Fruit fly (Drosophila melanogaster): Measurements from ENCODE around the gene Tak1.
"Not testable (repeated sequence)": the region's sequence is repeated elsewhere in the genome, so short reads cannot be mapped to it uniquely, and the experiment has no call there.

Tak1 gene

DNA sequence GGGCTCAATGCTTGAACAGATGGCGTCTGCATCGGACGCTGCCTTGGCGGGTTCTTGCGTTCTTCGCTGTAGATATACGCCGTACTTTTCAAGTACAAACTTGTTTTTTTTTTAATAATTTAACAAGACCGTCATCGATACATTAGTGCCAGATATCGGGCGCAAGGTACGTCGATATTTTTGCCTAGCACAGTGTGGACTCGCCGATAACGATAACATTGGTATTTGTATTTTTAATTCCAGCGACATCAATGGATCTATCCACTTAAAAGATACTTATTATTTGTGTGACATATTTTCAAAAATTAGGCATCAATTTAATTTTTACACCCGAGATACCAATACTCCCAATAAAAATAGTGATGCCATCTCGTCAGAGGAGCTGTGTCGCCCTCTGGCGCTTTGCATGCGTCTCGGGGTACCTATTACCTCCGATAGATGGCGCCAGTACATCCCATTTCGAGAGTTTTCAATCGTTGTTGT lies at the start of gene Tak1:
TSS of gene Tak1 (minus strand) at position 175 of the 483 bp plus-strand sequence.
- no peak for TF ChIP-seq noc (tag; optimal IDR thresholded peaks at IDR 0.05)

DNA sequence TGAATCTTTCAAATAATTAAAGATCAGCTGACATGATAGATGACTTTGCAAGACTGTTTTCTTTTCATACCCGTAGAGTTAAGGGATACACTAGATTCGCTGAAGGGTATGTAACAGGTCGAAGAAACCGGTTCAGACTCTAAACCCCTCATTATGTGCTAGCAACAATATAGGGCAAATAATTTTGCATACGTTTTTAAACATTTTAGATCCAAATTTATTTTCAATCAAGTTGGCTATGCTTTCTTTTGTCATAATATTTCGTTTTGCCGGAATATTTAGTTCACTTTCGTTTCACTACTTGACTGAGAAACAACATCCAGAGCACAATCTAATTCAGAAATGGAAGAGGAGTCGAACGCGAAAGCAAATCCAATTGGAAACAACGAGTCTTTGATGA lies 49.3 kb upstream of the Tak1 start, which contains the start of gene CG42580:
TSS of gene CG42580 (plus strand) at position 301 of the 400 bp plus-strand sequence.
- not testable (repeated sequence) for TF ChIP-seq noc (tag; optimal IDR thresholded peaks at IDR 0.05)

- no peak for TF ChIP-seq noc (tag; optimal IDR thresholded peaks at IDR 0.05)
Measured at dm6 chrX:20559582-20559981, 34.9 kb upstream of the Tak1 start.

DNA sequence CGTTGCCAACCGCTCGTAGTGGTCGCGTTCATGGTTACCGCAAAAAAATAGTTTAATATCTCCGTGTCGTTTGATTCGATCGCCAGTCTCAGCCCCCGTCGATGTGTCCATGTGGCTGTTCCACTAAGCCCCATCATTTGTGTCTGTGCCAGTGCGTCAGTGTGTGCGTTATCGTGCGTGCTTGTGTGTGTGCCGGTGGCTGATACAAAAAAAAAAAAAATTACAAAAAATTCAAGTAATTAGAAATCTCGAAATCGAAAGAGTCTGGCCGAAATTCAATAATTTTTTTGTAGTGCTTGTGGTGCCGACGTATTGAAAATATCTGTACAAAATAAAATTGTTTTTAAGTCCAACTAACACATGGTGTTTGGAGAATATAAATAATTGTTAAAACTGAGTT lies 13.5 kb upstream of the Tak1 start, which contains the start of gene RunxB:
TSS of gene RunxB (plus strand) at position 301 of the 400 bp plus-strand sequence.
- TF ChIP-seq noc (tag; optimal IDR thresholded peaks at IDR 0.05): no peak

DNA sequence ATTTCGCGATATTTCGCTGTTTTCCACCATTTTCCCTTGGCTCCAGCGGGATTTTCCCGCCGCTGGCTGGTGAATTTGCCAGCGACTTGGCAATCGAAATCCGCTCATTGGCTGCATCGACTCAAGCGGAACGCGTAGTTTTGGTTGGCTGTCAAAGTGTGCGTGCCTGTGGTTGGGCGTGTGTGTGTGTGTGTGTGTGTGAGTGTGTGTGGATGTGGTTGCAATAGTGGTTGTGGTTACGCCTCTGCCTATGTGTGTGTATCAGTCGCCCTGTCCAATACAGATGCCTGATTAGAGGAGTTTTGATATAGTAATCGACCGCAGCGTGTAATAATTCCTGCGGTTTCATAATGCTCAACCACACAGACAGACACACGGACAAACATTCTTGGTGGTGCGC lies 11.4 kb upstream of the Tak1 start:
- TF ChIP-seq noc (tag; optimal IDR thresholded peaks at IDR 0.05): no peak

DNA sequence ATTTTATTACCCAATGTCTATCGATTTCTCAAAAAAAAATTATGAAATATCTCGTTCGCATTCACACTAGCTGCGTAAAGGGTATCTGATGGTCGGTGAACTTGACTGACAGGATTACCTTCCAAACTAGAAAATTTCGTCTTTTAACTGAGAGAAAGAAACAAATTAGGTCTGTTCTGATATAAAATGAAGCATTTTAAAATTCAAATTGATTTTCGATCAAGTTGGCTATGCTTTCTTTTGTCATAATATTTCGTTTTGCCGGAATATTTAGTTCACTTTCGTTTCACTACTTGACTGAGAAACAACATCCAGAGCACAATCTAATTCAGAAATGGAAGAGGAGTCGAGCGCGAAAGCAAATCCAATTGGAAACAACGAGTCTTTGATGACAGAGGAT lies 2.6 kb upstream of the Tak1 start, which contains the start of gene CG42579:
TSS of gene CG42579 (plus strand) at position 301 of the 400 bp plus-strand sequence.
- TF ChIP-seq noc (tag; optimal IDR thresholded peaks at IDR 0.05): not testable (repeated sequence)

dm6 chrX:20519696-20520373 lies 4.9 kb downstream of the Tak1 start:
- TF ChIP-seq noc (tag; optimal IDR thresholded peaks at IDR 0.05): no peak

DNA sequence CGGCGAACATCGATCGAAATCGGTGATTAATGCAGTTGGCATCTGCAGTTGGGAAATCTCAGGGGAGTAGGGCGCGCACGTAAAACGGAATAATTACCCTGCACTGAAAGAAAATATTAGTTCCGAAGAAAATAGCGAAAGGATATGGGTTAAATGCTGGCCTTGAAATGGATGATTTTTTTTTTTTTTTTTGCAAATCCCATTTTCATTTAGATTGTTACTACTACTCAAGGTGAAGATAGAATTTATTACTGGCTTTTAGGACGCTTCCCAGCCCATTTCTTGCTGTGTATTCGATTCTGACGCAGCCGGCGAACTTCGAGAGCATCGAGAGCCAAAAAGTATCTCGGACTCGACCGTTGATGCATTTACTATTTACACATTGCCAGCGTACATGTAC lies 5.7 kb downstream of the Tak1 start:
- TF ChIP-seq noc (tag; optimal IDR thresholded peaks at IDR 0.05): no peak

dm6 chrX:20518210-20518609 lies 6.5 kb downstream of the Tak1 start:
- no peak for TF ChIP-seq noc (tag; optimal IDR thresholded peaks at IDR 0.05)

DNA sequence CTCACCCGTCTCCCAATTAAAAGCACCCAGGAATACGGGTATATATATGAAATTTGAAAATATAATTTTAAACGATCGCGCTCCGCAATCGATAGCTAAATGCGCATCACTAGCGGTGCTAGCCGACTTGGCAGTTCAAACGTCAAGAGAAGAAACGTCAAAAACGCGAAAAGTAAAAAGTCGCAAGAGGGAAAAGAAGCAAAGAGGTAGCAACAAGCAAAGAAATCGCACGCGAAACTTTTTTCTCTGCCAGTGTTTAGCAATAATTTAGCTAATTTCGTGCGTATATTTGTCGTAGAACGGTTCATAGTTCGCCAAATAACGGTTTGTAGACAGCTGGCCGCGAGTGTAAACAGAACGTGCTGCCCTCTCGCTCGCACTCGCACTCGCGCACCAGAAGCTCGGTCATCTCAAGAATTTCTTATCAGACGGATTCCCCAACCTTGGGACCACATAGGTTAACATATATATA lies 13.3 kb downstream of the Tak1 start, which contains the start of gene CG1812:
TSS of gene CG1812 (plus strand) at position 163 of the 472 bp plus-strand sequence.
- TF ChIP-seq noc (tag; optimal IDR thresholded peaks at IDR 0.05): peak; percentile 50

dm6 chrX:20510540-20510939 lies 14.2 kb downstream of the Tak1 start, which contains the start of gene RhoGAP19D:
Gene RhoGAP19D, minus strand, starts transcription at chrX:20510694.
- peak; percentile 5 for TF ChIP-seq noc (tag; optimal IDR thresholded peaks at IDR 0.05)

DNA sequence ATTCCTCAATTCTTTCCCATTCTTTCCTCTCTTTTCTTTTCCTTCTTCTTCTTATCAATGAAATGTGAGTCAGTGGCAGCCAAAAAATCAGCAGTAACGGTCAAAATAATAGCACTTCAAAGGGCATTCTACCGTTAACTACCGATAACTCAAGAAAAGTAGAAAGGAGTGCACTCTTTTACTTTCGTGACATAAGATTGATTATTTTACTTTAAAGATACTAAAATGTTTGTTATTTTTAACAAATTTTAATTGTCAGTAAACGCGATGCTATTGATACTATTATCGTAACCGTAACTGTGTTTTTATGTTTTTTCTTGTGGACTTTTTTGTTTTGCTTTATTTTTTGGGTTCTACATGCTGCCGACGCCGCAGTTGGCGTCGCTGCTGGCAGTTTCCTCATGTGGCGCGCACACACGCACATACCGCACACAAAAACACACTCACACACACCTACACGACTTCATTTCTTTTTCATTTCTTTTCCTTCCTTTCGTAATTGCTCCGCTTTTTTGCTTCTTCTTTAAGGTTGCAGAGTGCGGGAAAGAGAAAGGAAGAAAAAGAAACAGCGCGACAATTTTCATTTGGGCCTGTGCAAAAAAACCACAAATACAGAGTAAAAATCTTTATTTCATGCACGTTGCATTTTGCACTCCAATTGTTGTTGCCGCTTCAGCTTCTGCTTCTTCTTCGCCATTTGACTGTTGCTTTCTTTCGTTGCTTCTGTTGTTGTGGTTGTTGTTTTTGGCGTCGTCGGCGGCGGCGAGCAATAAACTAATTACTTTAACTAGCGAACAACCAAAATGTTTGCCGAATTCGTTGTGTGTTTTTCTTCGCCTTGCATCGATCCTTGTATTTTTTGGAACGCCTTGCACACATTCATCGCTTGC lies 14.9 kb downstream of the Tak1 start:
- peak; percentile 10 for TF ChIP-seq noc (tag; optimal IDR thresholded peaks at IDR 0.05)

DNA sequence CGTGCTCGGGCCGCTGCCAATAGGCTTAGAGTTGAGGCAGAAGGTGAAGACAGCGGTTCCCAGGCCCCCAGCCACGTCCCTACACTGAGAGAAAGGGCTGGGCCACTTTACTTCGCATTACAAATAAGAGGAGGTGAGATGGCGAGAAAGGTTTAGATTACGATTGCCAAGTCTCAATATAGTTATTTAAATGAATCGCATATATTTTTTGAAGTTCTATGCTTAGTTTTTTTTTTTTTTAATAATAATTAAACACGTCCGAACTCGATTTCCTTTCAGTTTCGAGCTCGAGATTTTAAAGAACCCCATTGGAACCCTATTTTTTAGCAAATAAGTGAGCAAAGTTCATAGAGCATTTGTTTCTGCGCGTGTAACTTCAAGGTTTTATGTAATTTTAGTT lies 16.9 kb downstream of the Tak1 start:
- no peak for TF ChIP-seq noc (tag; optimal IDR thresholded peaks at IDR 0.05)

- TF ChIP-seq noc (tag; optimal IDR thresholded peaks at IDR 0.05): no peak
Measured at dm6 chrX:20505897-20506296, 18.8 kb downstream of the Tak1 start.

DNA sequence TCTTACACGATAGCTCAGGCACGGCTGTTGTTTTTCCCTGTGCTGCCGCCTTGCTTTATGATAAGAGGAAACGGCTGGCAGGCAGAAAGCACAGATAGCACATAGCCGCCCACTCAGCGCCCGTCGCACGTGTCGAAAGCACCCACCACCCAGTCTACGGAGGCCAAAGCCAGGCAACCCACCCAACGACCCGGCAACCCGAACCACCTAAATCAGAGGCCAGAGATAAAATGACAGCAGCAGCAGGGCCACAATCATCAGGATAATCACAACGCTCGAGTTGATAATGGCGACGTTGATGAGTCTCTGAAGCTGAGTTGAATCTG lies 21.3 kb downstream of the Tak1 start:
- no peak for TF ChIP-seq noc (tag; optimal IDR thresholded peaks at IDR 0.05)

DNA sequence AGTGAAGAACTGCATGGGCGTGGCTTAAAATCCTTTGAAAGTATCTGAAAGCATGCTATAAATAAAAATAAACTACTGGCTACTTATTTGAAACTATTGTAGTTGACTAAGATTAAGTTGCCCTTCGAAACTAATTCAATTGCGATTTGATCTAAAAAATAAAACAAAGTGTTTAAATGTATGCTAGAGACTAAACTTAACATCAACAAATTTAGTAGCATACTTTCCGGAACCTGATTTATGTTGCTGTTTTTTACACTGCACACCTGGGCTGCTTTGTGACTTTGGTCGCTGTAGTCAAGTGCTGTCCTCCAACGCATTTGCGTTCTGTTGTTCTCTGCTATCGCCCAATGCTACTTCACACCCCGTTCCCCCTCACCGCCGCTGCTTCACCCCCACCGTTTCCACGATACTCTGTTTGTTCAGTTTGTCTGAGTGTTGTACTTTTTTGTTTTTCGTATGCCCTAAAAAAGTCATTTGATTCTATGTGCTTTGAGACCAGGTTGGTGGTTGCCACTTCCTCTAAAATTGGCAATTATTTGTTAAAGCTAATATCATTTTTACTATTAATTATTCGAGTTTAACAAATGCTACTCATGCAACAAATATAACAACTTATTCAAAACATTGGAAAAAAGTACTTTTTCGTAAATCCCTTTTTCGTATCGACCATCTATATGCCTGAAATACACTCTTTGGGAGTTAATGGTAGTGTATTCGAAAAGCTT lies 21.8 kb downstream of the Tak1 start:
- peak; percentile 69 for TF ChIP-seq noc (tag; optimal IDR thresholded peaks at IDR 0.05)

Measured in whole organism, larva.